Worm (Caenorhabditis elegans) whole organism, L1 larva: Measurements from ENCODE around the gene F40E10.5.

Experiments
- ama-1 ChIP-seq: fragments of 150-350 bp; optimal IDR thresholded peaks from 2 replicates; lab custom pipeline; 2014
- egl-27 ChIP-seq, 2 experiments: fragments of 150-350 bp in 1 of 2; sonication (generic microtip); optimal IDR thresholded peaks; 3 replicates each; lab custom pipeline; 2017 to 2018; ENCODE audit warnings: missing biosample characterization in 2 of 2, missing genetic modification characterization in 2 of 2, missing genetic modification reagents in 2 of 2
- fkh-10 ChIP-seq: sonication (generic microtip); optimal IDR thresholded peaks from 2 replicates; lab custom pipeline; 2017; ENCODE audit warnings: missing biosample characterization, missing genetic modification reagents, missing genetic modification characterization
- irx-1 ChIP-seq: sonication (generic microtip); optimal IDR thresholded peaks from 2 replicates; lab custom pipeline; 2016; ENCODE audit warnings: missing genetic modification characterization, missing compliant biosample characterization
- lsy-2 ChIP-seq, 2 experiments: fragments of 150-350 bp; optimal IDR thresholded peaks; 2 replicates each; lab custom pipeline; 2014; ENCODE audit warnings: missing biosample characterization in 2 of 2, missing genetic modification characterization in 2 of 2
- mep-1 ChIP-seq: fragments of 150-350 bp; optimal IDR thresholded peaks from 2 replicates; lab custom pipeline; 2014; ENCODE audit warnings: missing biosample characterization, missing genetic modification characterization
- nhr-77 ChIP-seq: fragments of 150-350 bp; optimal IDR thresholded peaks from 2 replicates; lab custom pipeline; 2014; ENCODE audit warnings: missing biosample characterization, missing genetic modification characterization
- sup-37 ChIP-seq: fragments of 200-800 bp; sonication (Bioruptor generic); optimal IDR thresholded peaks from 2 replicates; lab custom pipeline; 2018; ENCODE audit warnings: mild to moderate bottlenecking, missing genetic modification characterization, missing compliant biosample characterization
- tbx-2 ChIP-seq: sonication (generic microtip); optimal IDR thresholded peaks from 2 replicates; lab custom pipeline; 2016; ENCODE audit warnings: missing genetic modification characterization, missing compliant biosample characterization
- zag-1 ChIP-seq: fragments of 150-350 bp; optimal IDR thresholded peaks from 2 replicates; lab custom pipeline; 2014; ENCODE audit warnings: missing biosample characterization, missing genetic modification characterization
- ztf-11 ChIP-seq, 2 experiments: sonication (generic microtip); optimal IDR thresholded peaks; 2 replicates each; lab custom pipeline; 2016 to 2017; ENCODE audit warnings: missing genetic modification characterization in 2 of 2, missing biosample characterization in 1 of 2, missing compliant biosample characterization in 1 of 2

DNA sequence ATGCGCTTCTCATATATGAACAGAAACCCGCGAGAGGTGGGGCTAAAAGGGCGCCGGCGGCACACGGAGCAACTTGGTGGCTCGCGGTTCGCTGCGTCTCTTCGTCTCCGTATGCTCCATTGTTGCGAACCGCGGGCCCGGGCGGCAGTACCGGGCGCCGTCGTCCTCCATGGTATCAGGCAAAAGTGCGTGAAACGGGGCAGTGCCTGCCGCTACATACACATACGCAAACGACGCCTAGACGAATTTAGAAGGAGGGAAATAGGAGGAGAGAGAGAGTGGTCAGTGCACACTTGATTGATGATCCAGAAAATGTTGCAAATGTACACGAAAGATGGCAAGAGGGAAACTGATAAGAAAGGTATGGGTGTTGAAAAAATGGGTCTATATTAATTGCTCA lies 42.9 kb downstream of the F40E10.5 start:
- no peak for TF ChIP-seq tbx-2
- no peak for TF ChIP-seq lsy-2 (tag; optimal IDR thresholded peaks at IDR 0.05; lab: Kevin White, UChicago)
- TF ChIP-seq zag-1 (tag; lab: Kevin White, UChicago): no peak
- TF ChIP-seq fkh-10 (GFP tag; lab: Kevin White, UChicago): no peak
- TF ChIP-seq irx-1 (tag; lab: Kevin White, UChicago): no peak
- TF ChIP-seq ama-1: no peak
- no peak for TF ChIP-seq sup-37 (GFP tag; lab: Kevin White, UChicago)
- TF ChIP-seq ztf-11 (tag; optimal IDR thresholded peaks at IDR 0.05; lab: Kevin White, UChicago): no peak
- TF ChIP-seq nhr-77: no peak
- TF ChIP-seq mep-1: no peak
- TF ChIP-seq egl-27 (tag; optimal IDR thresholded peaks at IDR 0.05; lab: Kevin White, UChicago): no peak
